Worm (Caenorhabditis elegans) whole organism, L4/young adult: ENCODE results near the gene srh-192.

Source experiments
- W03F9.2 ChIP-seq: fragments of 150-350 bp; optimal IDR thresholded peaks from 2 replicates; lab custom pipeline; 2014; ENCODE audit warnings: missing biosample characterization, missing genetic modification characterization
- dao-5 ChIP-seq: sonication (generic microtip); optimal IDR thresholded peaks from 2 replicates; lab custom pipeline; 2016; ENCODE audit warnings: missing genotype, missing genetic modification characterization, moderate library complexity, missing compliant biosample characterization
- him-1 ChIP-seq: sonication (generic microtip); optimal IDR thresholded peaks from 2 replicates; lab custom pipeline; 2016; ENCODE audit warnings: missing genotype, missing genetic modification reagents, missing genetic modification characterization, missing compliant biosample characterization

DNA sequence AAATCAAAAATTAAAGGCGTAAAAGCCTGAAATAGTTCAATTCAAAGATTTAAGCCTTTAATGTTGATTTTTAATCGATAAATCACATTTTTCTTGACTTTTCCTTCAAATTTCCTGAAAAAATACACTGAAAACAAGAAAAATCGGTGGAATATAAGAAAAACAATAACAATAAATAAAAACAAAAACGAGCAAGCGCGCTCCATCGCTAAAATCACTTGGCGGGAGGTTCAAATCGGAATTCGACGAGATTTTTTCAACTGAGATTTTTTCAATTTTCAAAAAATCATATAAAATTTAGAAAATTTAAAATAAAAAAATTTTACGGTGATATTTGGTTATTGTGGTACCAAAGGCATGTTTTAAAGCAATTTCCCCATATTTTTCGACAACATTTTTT, 24.5 kb upstream of the srh-192 start:
- TF ChIP-seq him-1 (tag; lab: Kevin White, UChicago) (no peak), W03F9.2 (tag; lab: Kevin White, UChicago) (no peak), dao-5 (tag; lab: Kevin White, UChicago) (no peak)
